Worm (Caenorhabditis elegans): ENCODE measurements around the gene F13A7.11.

Gene F13A7.11

ce11 chrV:16395131-16395530, at the start of gene F13A7.11:
Gene F13A7.11, minus strand, starts transcription at chrV:16395304.
- TF ChIP-seq him-1 (tag; optimal IDR thresholded peaks at IDR 0.05) (no peak), dao-5 (tag; optimal IDR thresholded peaks at IDR 0.05) (no peak), W03F9.2 (tag; optimal IDR thresholded peaks at IDR 0.05) (no peak)

DNA sequence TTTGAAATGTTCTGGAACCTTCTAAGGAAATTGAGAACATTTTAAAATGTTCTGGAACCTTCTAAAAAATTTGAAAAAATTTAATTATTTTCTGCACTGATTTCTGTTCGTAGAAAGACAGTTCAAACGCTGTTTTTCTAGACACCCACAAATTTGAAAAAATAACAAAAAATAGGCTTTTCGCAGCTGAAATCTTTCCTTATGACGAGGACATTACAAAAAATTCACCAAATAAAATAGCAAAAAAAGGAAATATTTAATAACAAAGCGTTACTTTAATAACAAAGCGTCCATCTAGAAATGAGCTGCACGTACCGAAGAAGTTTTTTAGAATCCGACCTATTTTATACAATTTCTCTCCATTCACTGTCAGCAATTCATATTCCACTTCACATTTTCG, 48.5 kb upstream of the F13A7.11 start, which contains the start of gene srh-141:
srh-141 (plus strand) TSS at position 301 of the 400 bp plus-strand sequence.
- TF ChIP-seq W03F9.2 (tag; optimal IDR thresholded peaks at IDR 0.05), result no peak
- TF ChIP-seq dao-5 (tag; optimal IDR thresholded peaks at IDR 0.05), result no peak
- no peak for TF ChIP-seq him-1 (tag; optimal IDR thresholded peaks at IDR 0.05)

DNA sequence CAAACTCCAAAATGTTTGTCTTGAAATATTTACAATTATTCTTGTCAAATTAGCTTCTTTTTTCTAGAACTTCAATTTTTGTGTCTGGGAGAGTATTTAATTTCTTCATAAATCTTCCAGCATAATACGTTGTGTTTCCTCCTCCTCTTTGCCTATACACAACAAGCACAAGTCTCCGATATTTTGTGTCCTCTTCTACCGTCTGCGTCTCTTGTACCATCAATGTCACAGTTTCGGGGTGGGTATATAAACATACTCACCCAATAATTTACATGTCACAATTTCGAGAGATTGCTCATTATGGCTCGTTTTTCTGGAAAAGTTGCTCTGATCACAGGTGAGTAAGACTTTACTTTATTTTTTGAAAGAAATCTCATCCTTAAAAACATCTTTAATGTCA, 42.4 kb upstream of the F13A7.11 start, which contains the start of gene F26D2.15:
F26D2.15 (plus strand) TSS at position 301 of the 400 bp plus-strand sequence.
- TF ChIP-seq him-1 (tag; optimal IDR thresholded peaks at IDR 0.05) (no peak), W03F9.2 (tag; optimal IDR thresholded peaks at IDR 0.05) (no peak), dao-5 (tag; optimal IDR thresholded peaks at IDR 0.05) (no peak)

- TF ChIP-seq dao-5 (tag; optimal IDR thresholded peaks at IDR 0.05) (no peak), W03F9.2 (tag; optimal IDR thresholded peaks at IDR 0.05) (no peak), him-1 (tag; optimal IDR thresholded peaks at IDR 0.05) (no peak)
Observed at ce11 chrV:16435510-16435909, 40.4 kb upstream of the F13A7.11 start, which contains the start of the genes F26D2.13 and F26D2.14. Gene F26D2.13, minus strand, starts transcription at chrV:16435610. Gene F26D2.14, plus strand, starts transcription at chrV:16435855.

DNA sequence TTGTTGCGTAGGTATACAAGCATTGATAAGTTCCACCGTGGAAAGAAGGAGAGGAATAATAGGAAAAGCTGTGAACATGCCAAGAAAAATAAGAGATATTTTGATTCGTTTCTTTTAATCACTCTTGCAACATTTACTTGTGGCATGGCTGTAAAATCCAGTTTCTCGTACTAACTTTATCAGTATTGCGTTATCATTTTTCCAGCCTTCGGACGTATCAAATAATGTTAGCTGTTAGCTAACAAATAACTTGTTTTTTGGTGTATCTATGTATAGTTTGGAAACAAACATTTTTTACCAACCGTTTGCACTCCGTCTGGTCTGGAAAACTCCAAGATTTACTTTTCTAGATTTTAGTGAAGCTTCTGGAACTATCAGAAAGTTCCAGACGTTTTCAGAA, 38.4 kb upstream of the F13A7.11 start, which contains the start of gene clec-234:
clec-234 (minus strand) TSS at position 101 of the 400 bp plus-strand sequence.
- TF ChIP-seq him-1 (tag; optimal IDR thresholded peaks at IDR 0.05) (no peak), dao-5 (tag; optimal IDR thresholded peaks at IDR 0.05) (no peak), W03F9.2 (tag; optimal IDR thresholded peaks at IDR 0.05) (no peak)

DNA sequence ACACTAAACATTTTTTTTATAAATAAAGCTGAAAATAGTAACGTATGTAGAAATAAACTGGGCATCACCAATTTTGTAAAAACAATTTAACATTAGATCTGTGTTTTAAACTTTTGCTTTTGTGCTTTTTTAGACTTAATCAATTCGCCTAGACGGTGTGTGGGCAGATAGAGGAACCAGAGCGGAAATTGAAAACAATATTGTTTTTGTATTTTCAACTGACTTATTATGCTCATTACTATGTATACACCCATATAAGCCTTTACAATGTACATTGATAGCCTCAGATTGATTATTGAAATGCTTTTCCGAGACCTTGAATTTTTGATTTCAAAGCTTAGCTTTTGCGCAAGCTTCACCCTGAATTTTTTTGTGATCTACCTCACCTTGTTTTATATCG, 34.8 kb upstream of the F13A7.11 start, which contains the start of gene str-73:
str-73 (plus strand) TSS at position 301 of the 400 bp plus-strand sequence.
- TF ChIP-seq him-1 (tag; optimal IDR thresholded peaks at IDR 0.05), result no peak
- no peak for TF ChIP-seq dao-5 (tag; optimal IDR thresholded peaks at IDR 0.05)

DNA sequence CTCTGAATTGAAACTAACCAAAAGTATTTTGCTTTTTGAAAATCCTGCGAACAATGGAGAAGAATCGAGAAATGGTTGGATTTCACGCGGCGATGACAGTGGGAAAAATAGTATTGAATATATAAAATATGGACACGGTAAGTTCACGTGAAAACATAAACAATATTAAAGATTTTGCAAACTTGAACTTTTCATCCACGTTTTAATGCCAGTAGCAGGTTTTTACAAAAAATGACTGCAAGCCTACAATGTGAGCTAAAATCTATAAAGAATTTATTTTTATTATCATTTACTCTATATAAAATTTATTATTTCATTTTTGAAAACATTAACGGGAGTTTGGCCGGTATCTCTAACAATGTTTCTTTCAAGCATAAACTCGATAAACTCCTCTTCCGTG, 34.4 kb upstream of the F13A7.11 start, which contains the start of gene F26D2.10:
F26D2.10 (minus strand) TSS at position 101 of the 400 bp plus-strand sequence.
- TF ChIP-seq W03F9.2 (tag; optimal IDR thresholded peaks at IDR 0.05), result no peak
- no peak for TF ChIP-seq dao-5 (tag; optimal IDR thresholded peaks at IDR 0.05)
- TF ChIP-seq him-1 (tag; optimal IDR thresholded peaks at IDR 0.05), result no peak

- TF ChIP-seq dao-5 (tag; optimal IDR thresholded peaks at IDR 0.05), result no peak
- TF ChIP-seq W03F9.2 (tag; optimal IDR thresholded peaks at IDR 0.05), result no peak
- TF ChIP-seq him-1 (tag; optimal IDR thresholded peaks at IDR 0.05), result no peak
Observed at ce11 chrV:16424428-16424827, 29.3 kb upstream of the F13A7.11 start, which contains the start of gene srw-29. Gene srw-29, minus strand, starts transcription at chrV:16424528.

- no peak for TF ChIP-seq dao-5 (tag; optimal IDR thresholded peaks at IDR 0.05)
- TF ChIP-seq him-1 (tag; optimal IDR thresholded peaks at IDR 0.05), result no peak
- no peak for TF ChIP-seq W03F9.2 (tag; optimal IDR thresholded peaks at IDR 0.05)
Observed at ce11 chrV:16420696-16421095, 25.6 kb upstream of the F13A7.11 start, which contains the start of gene srw-48. Gene srw-48, plus strand, starts transcription at chrV:16420996.

DNA sequence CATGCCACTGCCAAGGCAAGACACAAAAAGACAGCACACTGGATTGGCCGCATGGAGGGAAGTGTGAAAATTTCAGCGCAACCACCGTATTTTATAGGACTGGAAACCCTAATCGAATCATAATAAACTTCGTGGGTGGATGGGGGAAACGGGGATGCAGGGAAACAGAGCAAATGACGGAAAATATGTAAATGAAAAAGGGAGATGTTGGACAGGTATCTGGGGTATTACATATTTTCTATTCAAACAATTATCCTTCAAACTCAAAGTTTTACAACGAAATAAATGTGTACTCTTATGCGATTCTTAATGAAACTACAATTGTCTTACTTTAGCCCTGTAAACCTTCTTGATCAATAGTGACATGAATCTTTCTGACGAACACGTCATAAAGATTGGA, 24.7 kb upstream of the F13A7.11 start, which contains the start of gene F26D2.16:
F26D2.16 (minus strand) TSS at position 101 of the 400 bp plus-strand sequence.
- no peak for TF ChIP-seq dao-5 (tag; optimal IDR thresholded peaks at IDR 0.05)
- no peak for TF ChIP-seq W03F9.2 (tag; optimal IDR thresholded peaks at IDR 0.05)
- no peak for TF ChIP-seq him-1 (tag; optimal IDR thresholded peaks at IDR 0.05)

ce11 chrV:16417014-16417413, 21.9 kb upstream of the F13A7.11 start, which contains the start of gene str-55:
Gene str-55, minus strand, starts transcription at chrV:16417114.
- no peak for TF ChIP-seq dao-5 (tag; optimal IDR thresholded peaks at IDR 0.05)
- TF ChIP-seq W03F9.2 (tag; optimal IDR thresholded peaks at IDR 0.05), result no peak
- TF ChIP-seq him-1 (tag; optimal IDR thresholded peaks at IDR 0.05), result no peak

- no peak for TF ChIP-seq him-1 (tag; optimal IDR thresholded peaks at IDR 0.05)
- no peak for TF ChIP-seq dao-5 (tag; optimal IDR thresholded peaks at IDR 0.05)
- TF ChIP-seq W03F9.2 (tag; optimal IDR thresholded peaks at IDR 0.05), result no peak
Observed at ce11 chrV:16410521-16410920, 15.4 kb upstream of the F13A7.11 start, which contains the start of gene srh-145. Gene srh-145, plus strand, starts transcription at chrV:16410713.

- no peak for TF ChIP-seq W03F9.2 (tag; optimal IDR thresholded peaks at IDR 0.05)
- no peak for TF ChIP-seq dao-5 (tag; optimal IDR thresholded peaks at IDR 0.05)
- TF ChIP-seq him-1 (tag; optimal IDR thresholded peaks at IDR 0.05), result no peak
Observed at ce11 chrV:16407663-16408062, 12.6 kb upstream of the F13A7.11 start, which contains the start of gene F26D2.3. Gene F26D2.3, plus strand, starts transcription at chrV:16407963.

DNA sequence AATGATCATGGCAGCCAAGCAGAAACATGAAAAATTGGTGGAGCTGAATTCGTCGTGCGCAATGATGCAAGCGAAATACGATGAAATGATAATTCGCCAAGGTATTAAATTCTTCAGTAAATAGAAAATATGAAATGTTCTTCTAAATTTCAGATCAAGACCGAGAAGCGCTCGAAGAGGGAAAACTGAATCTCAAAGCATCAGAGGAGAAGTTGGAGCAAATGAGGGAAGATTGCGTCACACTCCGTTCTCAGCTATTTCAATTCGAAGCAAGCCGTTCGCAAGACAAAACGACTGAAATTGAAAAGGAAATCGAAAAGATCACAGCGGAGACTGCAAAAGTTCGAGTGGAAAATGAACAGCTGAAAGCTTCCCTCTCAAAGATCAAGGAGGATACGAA, 11.3 kb upstream of the F13A7.11 start:
- TF ChIP-seq dao-5 (tag; optimal IDR thresholded peaks at IDR 0.05) (no peak), him-1 (tag; optimal IDR thresholded peaks at IDR 0.05) (no peak), W03F9.2 (tag; optimal IDR thresholded peaks at IDR 0.05) (no peak)
